Fruit fly (Drosophila melanogaster) whole organism, embryonic: Measurements from ENCODE around the gene odd.

ENCODE experiments used
- Adf1 ChIP-seq: fragments of 200-800 bp; sonication (Bioruptor generic); IDR thresholded peaks from 2 replicates; pipeline ENCODE4 v1.3.6; 2022; ENCODE audit warnings: missing biosample characterization, missing genetic modification characterization
- Aef1 ChIP-seq: fragments of 200-800 bp; sonication (Bioruptor generic); IDR thresholded peaks from 3 replicates; pipeline ENCODE4 v1.3.6; 2022; ENCODE audit warnings: missing biosample characterization, missing genetic modification characterization
- CG11504 ChIP-seq: fragments of 200-800 bp; sonication (Bioruptor generic); optimal IDR thresholded peaks from 3 replicates; lab custom pipeline; 2019; ENCODE audit warnings: missing biosample characterization, mild to moderate bottlenecking, missing genetic modification characterization, moderate library complexity
- CG17829 ChIP-seq: fragments of 200-800 bp; optimal IDR thresholded peaks from 2 replicates; lab custom pipeline; 2019; ENCODE audit warnings: missing biosample characterization, mild to moderate bottlenecking, missing genetic modification characterization, moderate library complexity
- CG1792 ChIP-seq: fragments of 200-800 bp; sonication (Bioruptor generic); optimal IDR thresholded peaks from 2 replicates; lab custom pipeline; 2016; ENCODE audit warnings: missing biosample characterization, missing genetic modification characterization
- CG18764 ChIP-seq: fragments of 200-800 bp; sonication (Bioruptor generic); optimal IDR thresholded peaks from 3 replicates; lab custom pipeline; 2016; ENCODE audit warnings: missing biosample characterization, missing genetic modification characterization
- CG2199 ChIP-seq: fragments of 200-800 bp; sonication (Bioruptor generic); IDR thresholded peaks from 3 replicates; pipeline ENCODE4 v1.3.6; 2022; ENCODE audit warnings: missing biosample characterization, missing genetic modification characterization
- CG32532 ChIP-seq: fragments of 200-800 bp; sonication (Bioruptor generic); IDR thresholded peaks from 2 replicates; pipeline ENCODE4 v1.3.6; 2022; ENCODE audit warnings: missing biosample characterization, missing genetic modification characterization
- CG3726 ChIP-seq: fragments of 200-800 bp; sonication (Bioruptor generic); IDR thresholded peaks from 3 replicates; pipeline ENCODE4, ENCODE4 v1.3.6; 2022; ENCODE audit warnings: missing biosample characterization, missing genetic modification characterization
- CG5245 ChIP-seq: fragments of 200-800 bp; sonication (Bioruptor generic); optimal IDR thresholded peaks from 3 replicates; lab custom pipeline; 2016; ENCODE audit warnings: missing biosample characterization, missing genetic modification characterization
- CG6654 ChIP-seq: fragments of 200-800 bp; sonication (Bioruptor generic); optimal IDR thresholded peaks from 2 replicates; lab custom pipeline; 2017; ENCODE audit warnings: missing biosample characterization, mild to moderate bottlenecking, missing genetic modification characterization
- CG7963 ChIP-seq: fragments of 200-800 bp; sonication (Bioruptor generic); IDR thresholded peaks from 3 replicates; pipeline ENCODE4 v1.3.6; 2022; ENCODE audit warnings: missing biosample characterization, missing genetic modification characterization; ENCODE audit not compliant: partially characterized antibody
- CG8281 ChIP-seq: fragments of 200-800 bp; sonication (Bioruptor generic); optimal IDR thresholded peaks from 2 replicates; lab custom pipeline; 2018; ENCODE audit warnings: missing biosample characterization, mild to moderate bottlenecking, missing genetic modification characterization, moderate library complexity
- CG8290 ChIP-seq, 3 experiments: fragments of 200-800 bp; sonication (Bioruptor generic); optimal IDR thresholded peaks; 2 replicates each; lab custom pipeline; 2016 to 2019; ENCODE audit warnings: missing biosample characterization in 3 of 3, missing genetic modification characterization in 3 of 3, mild to moderate bottlenecking in 2 of 3, moderate library complexity in 1 of 3
- CG9215 ChIP-seq: fragments of 200-800 bp; sonication (Bioruptor generic); IDR thresholded peaks from 2 replicates; pipeline ENCODE4 v1.3.6; 2022; ENCODE audit warnings: missing biosample characterization, missing genetic modification characterization
- CG9797 ChIP-seq: fragments of 200-800 bp; sonication (Bioruptor generic); optimal IDR thresholded peaks from 3 replicates; lab custom pipeline; 2018; ENCODE audit warnings: missing biosample characterization, mild to moderate bottlenecking, missing genetic modification characterization
- Fer3 ChIP-seq: fragments of 200-800 bp; sonication (Bioruptor generic); optimal IDR thresholded peaks from 2 replicates; lab custom pipeline; 2018; ENCODE audit warnings: missing biosample characterization, mild to moderate bottlenecking, missing genetic modification characterization, moderate library complexity
- Gsc ChIP-seq: fragments of 200-800 bp; sonication (Bioruptor generic); IDR thresholded peaks from 2 replicates; pipeline ENCODE4 v1.3.6; 2022; ENCODE audit warnings: missing biosample characterization, missing genetic modification characterization
- Gug ChIP-seq: fragments of 200-800 bp; sonication (Bioruptor generic); IDR thresholded peaks from 4 replicates; pipeline ENCODE4 v1.3.6; 2022; ENCODE audit warnings: missing biosample characterization, missing genetic modification characterization
- Med ChIP-seq: fragments of 200-800 bp; sonication (Bioruptor generic); peaks from one replicate; lab custom pipeline; 2016; ENCODE audit warnings: missing biosample characterization, missing genetic modification characterization, mild to moderate bottlenecking, inconsistent platforms, moderate library complexity
- Myb ChIP-seq: fragments of 200-800 bp; sonication (Bioruptor generic); optimal IDR thresholded peaks from 2 replicates; lab custom pipeline; 2016; ENCODE audit warnings: missing biosample characterization, missing genetic modification characterization
- NFAT ChIP-seq: fragments of 200-800 bp; sonication (Bioruptor generic); IDR thresholded peaks from 2 replicates; pipeline ENCODE4 v1.3.6; 2022; ENCODE audit warnings: missing biosample characterization, missing genetic modification characterization
- NK7.1 ChIP-seq: fragments of 200-800 bp; sonication (Bioruptor generic); optimal IDR thresholded peaks from 3 replicates; lab custom pipeline; 2016; ENCODE audit warnings: missing biosample characterization, missing genetic modification characterization
- PHDP ChIP-seq: fragments of 200-800 bp; sonication (Bioruptor generic); optimal IDR thresholded peaks from 3 replicates; lab custom pipeline; 2018; ENCODE audit warnings: missing biosample characterization, mild to moderate bottlenecking, missing genetic modification characterization, moderate library complexity
- Sin3A ChIP-seq: fragments of >200 bp; optimal IDR thresholded peaks from 2 replicates; lab custom pipeline; 2018
- Six4 ChIP-seq: fragments of 200-800 bp; sonication (Bioruptor generic); optimal IDR thresholded peaks from 2 replicates; lab custom pipeline; 2016; ENCODE audit warnings: missing biosample characterization, missing genetic modification characterization
- Xrp1 ChIP-seq: fragments of 200-800 bp; sonication (Bioruptor generic); IDR thresholded peaks from 2 replicates; pipeline ENCODE4 v1.3.6; 2022; ENCODE audit warnings: missing biosample characterization, missing genetic modification characterization
- YL-1 ChIP-seq: fragments of 200-800 bp; sonication (Bioruptor generic); optimal IDR thresholded peaks from 3 replicates; lab custom pipeline; 2017; ENCODE audit warnings: missing biosample characterization, mild to moderate bottlenecking, missing genetic modification characterization
- ash1 ChIP-seq: fragments of 200-800 bp; sonication (Bioruptor generic); optimal IDR thresholded peaks from 2 replicates; lab custom pipeline; 2018; ENCODE audit warnings: missing biosample characterization, mild to moderate bottlenecking, missing genetic modification characterization
- ato ChIP-seq: fragments of 200-800 bp; sonication (Bioruptor generic); IDR thresholded peaks from 2 replicates; pipeline ENCODE4 v1.3.6; 2022; ENCODE audit warnings: missing biosample characterization, missing genetic modification characterization; ENCODE audit not compliant: partially characterized antibody
- bowl ChIP-seq: fragments of 200-800 bp; sonication (Bioruptor generic); IDR thresholded peaks from 2 replicates; pipeline ENCODE4 v1.3.6; 2022; ENCODE audit warnings: missing biosample characterization, missing genetic modification characterization
- caup ChIP-seq: fragments of 200-800 bp; sonication (Bioruptor generic); optimal IDR thresholded peaks from 3 replicates; lab custom pipeline; 2017; ENCODE audit warnings: missing biosample characterization, mild to moderate bottlenecking, missing genetic modification characterization, moderate library complexity; ENCODE audit not compliant: severe bottlenecking
- chinmo ChIP-seq: fragments of 200-800 bp; sonication (Bioruptor generic); IDR thresholded peaks from 4 replicates; pipeline ENCODE4 v1.3.6; 2022; ENCODE audit warnings: missing biosample characterization, missing genetic modification characterization; ENCODE audit not compliant: partially characterized antibody
- croc ChIP-seq: fragments of 200-800 bp; sonication (Bioruptor generic); conservative IDR thresholded peaks from 3 replicates; pipeline ENCODE4 v1.3.6; 2022; ENCODE audit warnings: missing biosample characterization, missing genetic modification characterization
- cwo ChIP-seq: fragments of 200-800 bp; sonication (Bioruptor generic); optimal IDR thresholded peaks from 3 replicates; lab custom pipeline; 2017; ENCODE audit warnings: missing biosample characterization, missing genetic modification characterization, mild to moderate bottlenecking, moderate library complexity, missing genetic modification reagents
- gsb ChIP-seq: fragments of 200-800 bp; sonication (Bioruptor generic); IDR thresholded peaks from 2 replicates; pipeline ENCODE4 v1.3.6; 2022; ENCODE audit warnings: missing biosample characterization, missing genetic modification characterization
- jing ChIP-seq: fragments of 200-800 bp; sonication (Bioruptor generic); optimal IDR thresholded peaks from 2 replicates; lab custom pipeline; 2018; ENCODE audit warnings: missing biosample characterization, mild to moderate bottlenecking, missing genetic modification characterization
- lab ChIP-seq: fragments of 200-800 bp; sonication (Bioruptor generic); optimal IDR thresholded peaks from 3 replicates; lab custom pipeline; 2017; ENCODE audit warnings: missing biosample characterization, missing genetic modification characterization, mild to moderate bottlenecking, moderate library complexity, missing genetic modification reagents
- pho ChIP-seq: fragments of 200-800 bp; sonication (Bioruptor generic); optimal IDR thresholded peaks from 2 replicates; lab custom pipeline; 2016; ENCODE audit warnings: missing biosample characterization, missing genetic modification characterization
- psq ChIP-seq: fragments of 200-800 bp; sonication (Bioruptor generic); optimal IDR thresholded peaks from 2 replicates; lab custom pipeline; 2017; ENCODE audit warnings: missing biosample characterization, missing genetic modification characterization
- row ChIP-seq: fragments of 200-800 bp; sonication (Bioruptor generic); IDR thresholded peaks from 3 replicates; pipeline ENCODE4 v1.3.6; 2022; ENCODE audit warnings: missing biosample characterization, missing genetic modification characterization
- sd ChIP-seq: fragments of 200-800 bp; sonication (Bioruptor generic); optimal IDR thresholded peaks from 3 replicates; lab custom pipeline; 2018; ENCODE audit warnings: missing biosample characterization, mild to moderate bottlenecking, missing genetic modification characterization, moderate library complexity
- sens ChIP-seq: fragments of 200-800 bp; sonication (Bioruptor generic); peaks from one replicate; lab custom pipeline; 2016; ENCODE audit warnings: missing biosample characterization, missing genetic modification characterization
- sisA ChIP-seq: fragments of 200-800 bp; sonication (Bioruptor generic); IDR thresholded peaks from 2 replicates; pipeline ENCODE4 v1.3.6; 2022; ENCODE audit warnings: missing biosample characterization, missing genetic modification characterization
- sqz ChIP-seq: fragments of 200-800 bp; sonication (Bioruptor generic); optimal IDR thresholded peaks from 3 replicates; lab custom pipeline; 2018; ENCODE audit warnings: missing biosample characterization, mild to moderate bottlenecking, missing genetic modification characterization
- tio ChIP-seq: fragments of 200-800 bp; sonication (Bioruptor generic); optimal IDR thresholded peaks from 2 replicates; lab custom pipeline; 2017; ENCODE audit warnings: missing biosample characterization, missing genetic modification characterization, inconsistent platforms
- tll ChIP-seq, 2 experiments: fragments of 200-800 bp in 1 of 2; fragments of >200 bp in 1 of 2; sonication (Bioruptor generic) in 1 of 2; optimal IDR thresholded peaks; 2 replicates each; lab custom pipeline; 2017 to 2019; ENCODE audit warnings: missing biosample characterization in 2 of 2, missing genetic modification characterization in 2 of 2, mild to moderate bottlenecking in 1 of 2, moderate library complexity in 1 of 2
- tna ChIP-seq: fragments of 200-800 bp; sonication (Bioruptor generic); IDR thresholded peaks from 2 replicates; pipeline ENCODE4 v1.3.6; 2022; ENCODE audit warnings: missing biosample characterization, missing genetic modification characterization; ENCODE audit not compliant: partially characterized antibody

odd gene

dm6 chr2L:3645339-3645738, 38.8 kb upstream of the odd start:
- TF ChIP-seq Fer3 (tag; lab: Kevin White, UChicago): no peak
- no peak for TF ChIP-seq Aef1
- TF ChIP-seq pho (GFP tag; lab: Kevin White, UChicago): no peak
- no peak for TF ChIP-seq sens (GFP tag; lab: Kevin White, UChicago)
- no peak for TF ChIP-seq sisA (GFP tag; lab: Robert Waterston, UW)
- TF ChIP-seq CG9215: no peak
- TF ChIP-seq Adf1 (GFP tag; lab: Robert Waterston, UW): no peak
- TF ChIP-seq CG32532: no peak
- no peak for TF ChIP-seq CG5245 (GFP tag; lab: Kevin White, UChicago)
- no peak for TF ChIP-seq CG18764 (GFP tag; lab: Kevin White, UChicago)
- TF ChIP-seq CG2199 (GFP tag; lab: Robert Waterston, UW): no peak
- no peak for TF ChIP-seq Six4 (GFP tag; lab: Kevin White, UChicago)
- TF ChIP-seq YL-1 (GFP tag; lab: Kevin White, UChicago): no peak
- TF ChIP-seq NFAT (GFP tag; lab: Robert Waterston, UW): no peak
- TF ChIP-seq gsb (GFP tag; lab: Robert Waterston, UW): no peak
- TF ChIP-seq Myb (GFP tag; lab: Kevin White, UChicago): no peak

dm6 chr2L:3642148-3642920, 35.8 kb upstream of the odd start:
- TF ChIP-seq CG8281 (tag; lab: Kevin White, UChicago) (peak; percentile 71), chinmo (GFP tag; lab: Robert Waterston, UW) (0 out of 4 replicates have a peak, but pooled peaks have one; percentile 51), Sin3A (no peak), Med (GFP tag; lab: Kevin White, UChicago) (peak; percentile 34), CG11504 (tag; lab: Kevin White, UChicago) (no peak)

- TF ChIP-seq psq (GFP tag; lab: Kevin White, UChicago) (no peak), ato (GFP tag; lab: Robert Waterston, UW) (no peak), CG3726 (GFP tag; lab: Robert Waterston, UW) (no peak), CG17829 (no peak), cwo (GFP tag; lab: Kevin White, UChicago) (peak; percentile 42), Gsc (GFP tag; lab: Robert Waterston, UW) (no peak), bowl (GFP tag; lab: Robert Waterston, UW) (no peak), NK7.1 (GFP tag; lab: Kevin White, UChicago) (no peak), row (GFP tag; lab: Robert Waterston, UW) (no peak), CG8290 (GFP tag; optimal IDR thresholded peaks at IDR 0.05; lab: Kevin White, UChicago) (no peak), CG8290 (tag; optimal IDR thresholded peaks at IDR 0.05; lab: Kevin White, UChicago) (peak in 1 of 2 experiments; percentile 31), croc (no peak), CG7963 (no peak), sqz (GFP tag; lab: Kevin White, UChicago) (peak; percentile 22), ash1 (no peak), CG6654 (GFP tag; lab: Kevin White, UChicago) (no peak), Xrp1 (GFP tag; lab: Robert Waterston, UW) (no peak), CG1792 (GFP tag; lab: Kevin White, UChicago) (no peak), sd (tag; lab: Kevin White, UChicago) (peak; percentile 82), jing (GFP tag; lab: Kevin White, UChicago) (no peak), caup (peak; percentile 34), tll (GFP tag; optimal IDR thresholded peaks at IDR 0.05; lab: Kevin White, UChicago) (no peak), lab (GFP tag; lab: Kevin White, UChicago) (peak; percentile 6), tio (GFP tag; lab: Kevin White, UChicago) (no peak), CG9797 (no peak), tna (GFP tag; lab: Robert Waterston, UW) (no peak), Gug (GFP tag; lab: Robert Waterston, UW) (no peak), PHDP (tag; lab: Kevin White, UChicago) (no peak)
These were observed 34.4 kb upstream of the odd start for dm6 chr2L:3640952-3641351.
